Fruit fly (Drosophila melanogaster) whole organism, embryonic: ENCODE data around the gene car.
A peak's percentile ranks its signal among the peaks of the same experiment; 100 is the strongest.

Source experiments
- Ada2b ChIP-seq: fragments of 200-800 bp; sonication (Bioruptor generic); IDR thresholded peaks from 2 replicates; pipeline ENCODE4 v1.3.6; 2022; ENCODE audit warnings: missing biosample characterization, missing genetic modification characterization
- Antp ChIP-seq: fragments of 200-800 bp; sonication (Bioruptor generic); optimal IDR thresholded peaks from 3 replicates; lab custom pipeline; 2016; ENCODE audit warnings: missing biosample characterization, missing genetic modification characterization
- BEAF-32 ChIP-seq: fragments of 200-800 bp; sonication (Bioruptor generic); optimal IDR thresholded peaks from 3 replicates; lab custom pipeline; 2017; ENCODE audit warnings: missing biosample characterization, missing genetic modification characterization, mild to moderate bottlenecking, moderate library complexity, missing genetic modification reagents
- Blimp-1 ChIP-seq: fragments of 200-800 bp; sonication (Bioruptor generic); optimal IDR thresholded peaks from 3 replicates; lab custom pipeline; 2018; ENCODE audit warnings: missing biosample characterization, missing genetic modification characterization, mild to moderate bottlenecking, moderate library complexity, missing genetic modification reagents
- CG10959 ChIP-seq: fragments of 200-800 bp; sonication (Bioruptor generic); IDR thresholded peaks from 2 replicates; pipeline ENCODE4 v1.3.6; 2022; ENCODE audit warnings: missing biosample characterization, missing genetic modification characterization
- CG11093 ChIP-seq: fragments of 200-800 bp; sonication (Bioruptor generic); IDR thresholded peaks from 3 replicates; pipeline ENCODE4 v1.3.6; 2022; ENCODE audit warnings: missing biosample characterization, missing genetic modification characterization
- CG12155 ChIP-seq: fragments of 200-800 bp; sonication (Bioruptor generic); optimal IDR thresholded peaks from 3 replicates; lab custom pipeline; 2016; ENCODE audit warnings: missing biosample characterization, missing genetic modification characterization
- CG12391 ChIP-seq: fragments of 200-800 bp; sonication (Bioruptor generic); optimal IDR thresholded peaks from 3 replicates; lab custom pipeline; 2018; ENCODE audit warnings: missing biosample characterization, mild to moderate bottlenecking, missing genetic modification characterization, moderate library complexity
- CG14860 ChIP-seq: fragments of 200-800 bp; sonication (Bioruptor generic); IDR thresholded peaks from 3 replicates; pipeline ENCODE4 v1.3.6; 2022; ENCODE audit warnings: missing biosample characterization, missing genetic modification characterization; ENCODE audit not compliant: partially characterized antibody
- CG1529 ChIP-seq: fragments of 200-800 bp; sonication (Bioruptor generic); optimal IDR thresholded peaks from 3 replicates; lab custom pipeline; 2018; ENCODE audit warnings: missing biosample characterization, missing genetic modification characterization
- CG1603 ChIP-seq: fragments of 200-800 bp; sonication (Bioruptor generic); optimal IDR thresholded peaks from 2 replicates; lab custom pipeline; 2019; ENCODE audit warnings: missing biosample characterization, mild to moderate bottlenecking, missing genetic modification characterization, moderate library complexity
- CG17829 ChIP-seq: fragments of 200-800 bp; optimal IDR thresholded peaks from 2 replicates; lab custom pipeline; 2019; ENCODE audit warnings: missing biosample characterization, mild to moderate bottlenecking, missing genetic modification characterization, moderate library complexity
- CG18262 ChIP-seq: fragments of 200-800 bp; optimal IDR thresholded peaks from 3 replicates; lab custom pipeline; 2019; ENCODE audit warnings: missing biosample characterization, mild to moderate bottlenecking, missing genetic modification characterization, moderate library complexity
- CG18619 ChIP-seq: fragments of 200-800 bp; sonication (Bioruptor generic); optimal IDR thresholded peaks from 3 replicates; lab custom pipeline; 2017; ENCODE audit warnings: missing biosample characterization, mild to moderate bottlenecking, missing genetic modification characterization
- CG2202 ChIP-seq: fragments of 200-800 bp; sonication (Bioruptor generic); optimal IDR thresholded peaks from 2 replicates; lab custom pipeline; 2018; ENCODE audit warnings: missing biosample characterization, mild to moderate bottlenecking, missing genetic modification characterization
- CG30403 ChIP-seq: fragments of 200-800 bp; sonication (Bioruptor generic); optimal IDR thresholded peaks from 3 replicates; lab custom pipeline; 2016; ENCODE audit warnings: missing biosample characterization, missing genetic modification characterization
- CG31388 ChIP-seq: fragments of 200-800 bp; sonication (Bioruptor generic); optimal IDR thresholded peaks from 2 replicates; lab custom pipeline; 2016; ENCODE audit warnings: missing biosample characterization, missing genetic modification characterization
- CG33557 ChIP-seq: fragments of 200-800 bp; sonication (Bioruptor generic); optimal IDR thresholded peaks from 2 replicates; lab custom pipeline; 2019; ENCODE audit warnings: missing biosample characterization, mild to moderate bottlenecking, missing genetic modification characterization, moderate library complexity
- CG34376 ChIP-seq: fragments of 200-800 bp; sonication (Bioruptor generic); optimal IDR thresholded peaks from 2 replicates; lab custom pipeline; 2018; ENCODE audit warnings: missing biosample characterization, mild to moderate bottlenecking, missing genetic modification characterization
- CG4404 ChIP-seq: fragments of 200-800 bp; sonication (Bioruptor generic); IDR thresholded peaks from 2 replicates; pipeline ENCODE4 v1.3.6; 2022; ENCODE audit warnings: missing biosample characterization, missing genetic modification characterization
- CG4730 ChIP-seq: fragments of 200-800 bp; sonication (Bioruptor generic); IDR thresholded peaks from 2 replicates; pipeline ENCODE4 v1.3.6; 2022; ENCODE audit warnings: missing biosample characterization, missing genetic modification characterization
- CG7271 ChIP-seq: fragments of 200-800 bp; sonication (Bioruptor generic); optimal IDR thresholded peaks from 2 replicates; lab custom pipeline; 2018; ENCODE audit warnings: missing biosample characterization, mild to moderate bottlenecking, missing genetic modification characterization, moderate library complexity
- CG7357 ChIP-seq: fragments of 200-800 bp; sonication (Bioruptor generic); IDR thresholded peaks from 3 replicates; pipeline ENCODE4 v1.3.6; 2022; ENCODE audit warnings: missing biosample characterization, missing genetic modification characterization
- Dp ChIP-seq: fragments of 200-800 bp; sonication (Bioruptor generic); optimal IDR thresholded peaks from 2 replicates; lab custom pipeline; 2018; ENCODE audit warnings: missing biosample characterization, mild to moderate bottlenecking, missing genetic modification characterization, moderate library complexity
- Elba2 ChIP-seq: fragments of 200-800 bp; sonication (Bioruptor generic); optimal IDR thresholded peaks from 3 replicates; lab custom pipeline; 2016; ENCODE audit warnings: missing biosample characterization, missing genetic modification characterization
- Fer1 ChIP-seq: fragments of 200-800 bp; sonication (Bioruptor generic); optimal IDR thresholded peaks from 2 replicates; lab custom pipeline; 2017; ENCODE audit warnings: missing biosample characterization, mild to moderate bottlenecking, missing genetic modification characterization
- Gug ChIP-seq: fragments of 200-800 bp; sonication (Bioruptor generic); IDR thresholded peaks from 4 replicates; pipeline ENCODE4 v1.3.6; 2022; ENCODE audit warnings: missing biosample characterization, missing genetic modification characterization
- HmgZ ChIP-seq: fragments of 200-800 bp; sonication (Bioruptor generic); optimal IDR thresholded peaks from 2 replicates; lab custom pipeline; 2018; ENCODE audit warnings: missing biosample characterization, mild to moderate bottlenecking, missing genetic modification characterization
- MESR4 ChIP-seq: fragments of 200-800 bp; sonication (Bioruptor generic); optimal IDR thresholded peaks from 2 replicates; lab custom pipeline; 2018; ENCODE audit warnings: missing biosample characterization, mild to moderate bottlenecking, missing genetic modification characterization, moderate library complexity
- NC2β ChIP-seq: fragments of 200-800 bp; sonication (Bioruptor generic); optimal IDR thresholded peaks from 2 replicates; lab custom pipeline; 2016; ENCODE audit warnings: missing biosample characterization, missing genetic modification characterization
- Neu2 ChIP-seq: fragments of 200-800 bp; sonication (Bioruptor generic); optimal IDR thresholded peaks from 3 replicates; lab custom pipeline; 2016; ENCODE audit warnings: missing biosample characterization, missing genetic modification characterization, borderline replicate concordance
- TFAM ChIP-seq: fragments of 200-800 bp; sonication (Bioruptor generic); optimal IDR thresholded peaks from 2 replicates; lab custom pipeline; 2017; ENCODE audit warnings: missing biosample characterization, missing genetic modification characterization, inconsistent platforms
- abd-A ChIP-seq: fragments of 200-800 bp; sonication (Bioruptor generic); optimal IDR thresholded peaks from 3 replicates; lab custom pipeline; 2019; ENCODE audit warnings: missing biosample characterization, mild to moderate bottlenecking, missing genetic modification characterization, moderate library complexity
- aop ChIP-seq: fragments of 200-800 bp; sonication (Bioruptor generic); IDR thresholded peaks from 2 replicates; pipeline ENCODE4 v1.3.6; 2022; ENCODE audit warnings: missing biosample characterization, missing genetic modification characterization
- ap ChIP-seq: fragments of 200-800 bp; sonication (Bioruptor generic); IDR thresholded peaks from 2 replicates; pipeline ENCODE4 v1.3.6; 2022; ENCODE audit warnings: missing biosample characterization, missing genetic modification characterization
- bbx ChIP-seq: fragments of 200-800 bp; sonication (Bioruptor generic); IDR thresholded peaks from 2 replicates; pipeline ENCODE4 v1.3.6; 2022; ENCODE audit warnings: missing biosample characterization, missing genetic modification characterization; ENCODE audit not compliant: partially characterized antibody
- br ChIP-seq: fragments of >200 bp; optimal IDR thresholded peaks from 2 replicates; lab custom pipeline; 2017
- cad ChIP-seq: fragments of >200 bp; optimal IDR thresholded peaks from 2 replicates; lab custom pipeline; 2017; ENCODE audit warnings: missing biosample characterization, missing genetic modification characterization
- crol ChIP-seq: fragments of 200-800 bp; sonication (Bioruptor generic); IDR thresholded peaks from 2 replicates; pipeline ENCODE4 v1.3.6; 2022; ENCODE audit warnings: missing biosample characterization, missing genetic modification characterization
- cwo ChIP-seq: fragments of 200-800 bp; sonication (Bioruptor generic); optimal IDR thresholded peaks from 3 replicates; lab custom pipeline; 2017; ENCODE audit warnings: missing biosample characterization, missing genetic modification characterization, mild to moderate bottlenecking, moderate library complexity, missing genetic modification reagents
- dm ChIP-seq: fragments of 200-800 bp; sonication (Bioruptor generic); optimal IDR thresholded peaks from 3 replicates; lab custom pipeline; 2016; ENCODE audit warnings: missing biosample characterization, missing genetic modification characterization
- dysf ChIP-seq: fragments of 200-800 bp; sonication (Bioruptor generic); IDR thresholded peaks from 3 replicates; pipeline ENCODE4 v1.3.6; 2022; ENCODE audit warnings: missing biosample characterization, missing genetic modification characterization
- ems ChIP-seq: fragments of 200-800 bp; sonication (Bioruptor generic); optimal IDR thresholded peaks from 3 replicates; lab custom pipeline; 2016; ENCODE audit warnings: missing biosample characterization, missing genetic modification characterization
- fd3F ChIP-seq: fragments of 200-800 bp; sonication (Bioruptor generic); optimal IDR thresholded peaks from 2 replicates; lab custom pipeline; 2018; ENCODE audit warnings: missing biosample characterization, mild to moderate bottlenecking, missing genetic modification characterization, moderate library complexity
- fd64A ChIP-seq: fragments of 200-800 bp; sonication (Bioruptor generic); optimal IDR thresholded peaks from 3 replicates; lab custom pipeline; 2018; ENCODE audit warnings: missing biosample characterization, mild to moderate bottlenecking, missing genetic modification characterization
- h ChIP-seq: fragments of >200 bp; optimal IDR thresholded peaks from 2 replicates; lab custom pipeline; 2017
- hth ChIP-seq: fragments of >200 bp; optimal IDR thresholded peaks from 2 replicates; lab custom pipeline; 2017; ENCODE audit warnings: inconsistent platforms
- kay ChIP-seq: fragments of 200-800 bp; sonication (Bioruptor generic); optimal IDR thresholded peaks from 2 replicates; lab custom pipeline; 2016; ENCODE audit warnings: missing biosample characterization, missing genetic modification characterization
- onecut ChIP-seq: fragments of 200-800 bp; sonication (Bioruptor generic); IDR thresholded peaks from 2 replicates; pipeline ENCODE4 v1.3.6; 2022; ENCODE audit warnings: missing biosample characterization, missing genetic modification characterization
- scrt ChIP-seq: fragments of 200-800 bp; sonication (Bioruptor generic); optimal IDR thresholded peaks from 2 replicates; lab custom pipeline; 2018; ENCODE audit warnings: missing biosample characterization, mild to moderate bottlenecking, missing genetic modification characterization, moderate library complexity
- slou ChIP-seq: fragments of 200-800 bp; sonication (Bioruptor generic); optimal IDR thresholded peaks from 3 replicates; lab custom pipeline; 2016; ENCODE audit warnings: missing biosample characterization, missing genetic modification characterization
- wdn ChIP-seq: fragments of 200-800 bp; sonication (Bioruptor generic); IDR thresholded peaks from 2 replicates; pipeline ENCODE4 v1.3.6; 2022; ENCODE audit warnings: missing biosample characterization, missing genetic modification characterization
- zen2 ChIP-seq: fragments of 200-800 bp; sonication (Bioruptor generic); IDR thresholded peaks from 3 replicates; pipeline ENCODE4 v1.3.6; 2022; ENCODE audit warnings: missing biosample characterization, missing genetic modification characterization; ENCODE audit not compliant: partially characterized antibody

Gene car

dm6 chrX:19601644-19602043 lies 35.8 kb downstream of the car start, which contains the start of gene CG14220 (continued):
- TF ChIP-seq CG14860 (GFP tag; lab: Robert Waterston, UW) (peak; percentile 90), CG31388 (GFP tag; lab: Kevin White, UChicago) (no peak), kay (GFP tag; lab: Kevin White, UChicago) (no peak), CG7357 (GFP tag; lab: Robert Waterston, UW) (no peak), Gug (GFP tag; lab: Robert Waterston, UW) (no peak), CG4730 (no peak), hth (no peak), Elba2 (no peak), cwo (no peak), Fer1 (peak; percentile 48), CG18262 (tag; lab: Kevin White, UChicago) (peak; percentile 7), fd3F (GFP tag; lab: Kevin White, UChicago) (no peak), HmgZ (tag; lab: Kevin White, UChicago) (peak; percentile 66), CG12155 (GFP tag; lab: Kevin White, UChicago) (no peak), CG30403 (no peak), ap (GFP tag; lab: Robert Waterston, UW) (no peak), Ada2b (GFP tag; lab: Robert Waterston, UW) (no peak), abd-A (tag; lab: Kevin White, UChicago) (no peak), CG1529 (no peak), BEAF-32 (GFP tag; lab: Kevin White, UChicago) (peak; percentile 90), h (lab: Kevin White, UChicago) (no peak), Neu2 (GFP tag; lab: Kevin White, UChicago) (no peak), CG10959 (GFP tag; lab: Robert Waterston, UW) (no peak), dysf (no peak), CG34376 (GFP tag; lab: Kevin White, UChicago) (peak; percentile 51), CG4404 (GFP tag; lab: Robert Waterston, UW) (no peak), aop (no peak), Blimp-1 (GFP tag; lab: Kevin White, UChicago) (no peak), CG11093 (GFP tag; lab: Robert Waterston, UW) (no peak), MESR4 (GFP tag; lab: Kevin White, UChicago) (peak; percentile 78), CG2202 (tag; lab: Kevin White, UChicago) (no peak), bbx (GFP tag; lab: Robert Waterston, UW) (peak; percentile 97), CG12391 (peak; percentile 19), wdn (GFP tag; lab: Robert Waterston, UW) (no peak), NC2β (GFP tag; lab: Kevin White, UChicago) (no peak), CG1603 (tag; lab: Kevin White, UChicago) (peak; percentile 69), onecut (GFP tag; lab: Robert Waterston, UW) (no peak), zen2 (GFP tag; lab: Robert Waterston, UW) (peak; percentile 91), br (no peak), cad (GFP tag; lab: Kevin White, UChicago) (no peak), slou (GFP tag; lab: Kevin White, UChicago) (no peak), CG33557 (GFP tag; lab: Kevin White, UChicago) (no peak), fd64A (GFP tag; lab: Kevin White, UChicago) (no peak), crol (GFP tag; lab: Robert Waterston, UW) (no peak), CG17829 (tag; lab: Kevin White, UChicago) (peak; percentile 37), CG18619 (GFP tag; lab: Kevin White, UChicago) (no peak), CG7271 (tag; lab: Kevin White, UChicago) (no peak), TFAM (no peak), dm (peak; percentile 4), ems (GFP tag; lab: Kevin White, UChicago) (no peak), Antp (GFP tag; lab: Kevin White, UChicago) (no peak), Dp (peak; percentile 92), scrt (GFP tag; lab: Kevin White, UChicago) (no peak)
